Worm (Caenorhabditis elegans) whole organism, midembryonic: ENCODE measurements around the gene ZK1248.11.

Source experiments
- T22C8.4 ChIP-seq: fragments of 200-800 bp; sonication (Bioruptor generic); IDR thresholded peaks from 2 replicates; pipeline ENCODE4 v1.3.6; 2022; ENCODE audit warnings: missing genetic modification characterization, missing compliant biosample characterization
- cog-1 ChIP-seq: sonication (generic microtip); optimal IDR thresholded peaks from 2 replicates; lab custom pipeline; 2016; ENCODE audit warnings: missing genetic modification characterization, missing compliant biosample characterization
- flt-1 ChIP-seq: fragments of 200-800 bp; sonication (Bioruptor generic); IDR thresholded peaks from 2 replicates; pipeline ENCODE4 v1.3.6; 2022; ENCODE audit warnings: missing genetic modification characterization, missing compliant biosample characterization
- klf-2 ChIP-seq: fragments of 200-800 bp; sonication (Bioruptor generic); conservative IDR thresholded peaks from 2 replicates; pipeline ENCODE4 v1.3.6; 2022; ENCODE audit warnings: missing genetic modification reagents, missing genetic modification characterization, missing compliant biosample characterization
- med-1 ChIP-seq: sonication (generic microtip); optimal IDR thresholded peaks from 2 replicates; lab custom pipeline; 2017; ENCODE audit warnings: missing genetic modification characterization, mild to moderate bottlenecking, missing compliant biosample characterization, antibody characterized with exemption, missing genetic modification reagents; ENCODE audit not compliant: insufficient read depth
- ref-1 ChIP-seq: fragments of 200-800 bp; sonication (Bioruptor generic); conservative IDR thresholded peaks from 2 replicates; pipeline ENCODE4 v1.3.6; 2022; ENCODE audit warnings: missing genetic modification reagents, missing genetic modification characterization, missing compliant biosample characterization
- tab-1 ChIP-seq: fragments of 200-800 bp; sonication (Bioruptor generic); IDR thresholded peaks from 2 replicates; pipeline ENCODE4 v1.3.6; 2022; ENCODE audit warnings: missing genetic modification characterization, missing compliant biosample characterization
- ztf-23 ChIP-seq: fragments of 200-800 bp; sonication (Bioruptor generic); IDR thresholded peaks from 2 replicates; pipeline ENCODE4 v1.3.6; 2022; ENCODE audit warnings: missing genetic modification reagents, missing genetic modification characterization, missing compliant biosample characterization
- ztf-29 ChIP-seq: fragments of 200-800 bp; sonication (Bioruptor generic); IDR thresholded peaks from 2 replicates; pipeline ENCODE4 v1.3.6; 2022; ENCODE audit warnings: missing genetic modification reagents, missing genetic modification characterization, missing compliant biosample characterization

The ZK1248.11 gene

DNA sequence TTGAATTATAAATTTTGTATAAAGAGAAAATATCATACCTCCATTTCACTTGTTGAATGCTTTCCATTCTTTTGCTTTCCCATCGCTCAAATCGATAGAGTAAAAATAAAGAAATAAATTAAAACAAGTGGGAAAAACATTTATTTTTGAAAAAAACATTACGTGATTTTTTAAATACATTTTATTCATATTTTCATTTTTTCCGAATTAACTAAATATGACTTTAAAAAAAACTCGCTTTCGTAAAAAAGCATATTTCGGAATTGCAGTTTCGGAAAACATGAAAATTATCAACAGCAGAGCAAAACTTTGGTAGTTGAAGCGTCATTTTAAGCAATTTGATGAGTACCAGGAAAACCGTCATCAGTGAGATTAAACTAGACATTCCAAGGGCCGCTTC lies 28.8 kb downstream of the ZK1248.11 start, which contains the start of gene K05F1.8:
Gene K05F1.8, minus strand, starts transcription at position 101 of the 400 bp plus-strand sequence.
- TF ChIP-seq tab-1 (GFP tag; lab: Robert Waterston, UW), result no peak
- no peak for TF ChIP-seq med-1
- TF ChIP-seq ztf-23 (GFP tag; lab: Robert Waterston, UW), result no peak
- TF ChIP-seq cog-1 (tag; lab: Kevin White, UChicago), result no peak
- no peak for TF ChIP-seq flt-1 (GFP tag; lab: Robert Waterston, UW)
- no peak for TF ChIP-seq ref-1 (GFP tag; lab: Robert Waterston, UW)
- TF ChIP-seq ztf-29, result no peak
- no peak for TF ChIP-seq T22C8.4 (GFP tag; lab: Robert Waterston, UW)
- no peak for TF ChIP-seq klf-2

DNA sequence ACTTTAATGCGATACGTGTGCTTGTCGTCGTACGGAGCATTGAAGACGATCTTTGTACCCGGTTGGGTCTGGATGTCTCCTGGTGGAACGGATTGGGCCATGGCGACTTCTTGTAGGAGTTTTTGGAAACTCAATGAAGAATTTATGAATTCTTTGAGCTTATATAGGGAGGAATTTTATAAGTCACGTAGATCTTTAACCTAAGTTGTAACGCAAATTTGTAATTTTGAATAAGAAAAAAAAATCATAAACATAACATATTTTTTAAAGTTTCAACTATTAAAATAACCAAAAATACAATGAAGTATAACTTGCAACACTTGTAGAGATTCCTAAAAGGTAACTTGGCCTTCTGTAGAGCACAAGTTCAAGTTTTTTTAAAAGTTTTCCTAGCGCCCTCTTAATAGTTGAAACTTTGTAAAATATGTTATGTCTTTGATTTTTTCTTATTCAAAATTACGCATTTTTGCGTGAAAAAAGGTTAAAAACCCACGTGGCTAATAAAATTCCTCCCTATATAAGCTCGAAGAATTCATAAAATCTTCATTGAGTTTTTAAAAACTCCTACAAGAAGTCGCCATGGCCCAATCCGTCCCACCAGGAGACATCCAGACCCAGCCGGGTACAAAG lies 30.9 kb downstream of the ZK1248.11 start, which contains the start of the genes msp-63 and msp-142:
Gene msp-63, minus strand, starts transcription at position 101 of the 630 bp plus-strand sequence.
Gene msp-142, plus strand, starts transcription at position 580 of the 630 bp plus-strand sequence.
- no peak for TF ChIP-seq med-1
- no peak for TF ChIP-seq flt-1 (GFP tag; lab: Robert Waterston, UW)
- no peak for TF ChIP-seq ref-1 (GFP tag; lab: Robert Waterston, UW)
- TF ChIP-seq T22C8.4 (GFP tag; lab: Robert Waterston, UW), result no peak

DNA sequence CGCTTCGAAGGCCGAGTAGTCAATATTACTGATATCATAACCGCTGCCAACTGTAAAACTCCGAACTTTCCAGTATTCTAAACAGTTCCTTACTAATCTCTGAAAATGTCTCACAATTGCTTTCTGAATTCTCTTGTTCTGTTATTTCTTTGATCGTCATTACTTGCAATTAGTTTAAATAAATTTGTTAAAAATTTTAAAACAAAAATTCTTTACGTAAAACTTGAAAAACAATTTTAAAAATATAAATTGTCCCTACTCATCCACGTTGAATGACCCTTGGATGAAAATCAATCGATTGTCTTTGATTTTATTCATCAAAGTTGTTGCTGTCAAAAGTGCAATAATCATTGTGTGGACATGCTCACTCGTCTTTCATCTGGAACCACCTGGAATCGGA lies 34.2 kb downstream of the ZK1248.11 start, which contains the start of gene acdh-8:
Gene acdh-8, plus strand, starts transcription at position 301 of the 400 bp plus-strand sequence.
- TF ChIP-seq klf-2, result no peak
- TF ChIP-seq T22C8.4 (GFP tag; lab: Robert Waterston, UW), result no peak
- no peak for TF ChIP-seq flt-1 (GFP tag; lab: Robert Waterston, UW)
- no peak for TF ChIP-seq ztf-29
- no peak for TF ChIP-seq ztf-23 (GFP tag; lab: Robert Waterston, UW)
- TF ChIP-seq tab-1 (GFP tag; lab: Robert Waterston, UW), result no peak
- no peak for TF ChIP-seq ref-1 (GFP tag; lab: Robert Waterston, UW)
- TF ChIP-seq cog-1 (tag; lab: Kevin White, UChicago), result no peak
- no peak for TF ChIP-seq med-1

DNA sequence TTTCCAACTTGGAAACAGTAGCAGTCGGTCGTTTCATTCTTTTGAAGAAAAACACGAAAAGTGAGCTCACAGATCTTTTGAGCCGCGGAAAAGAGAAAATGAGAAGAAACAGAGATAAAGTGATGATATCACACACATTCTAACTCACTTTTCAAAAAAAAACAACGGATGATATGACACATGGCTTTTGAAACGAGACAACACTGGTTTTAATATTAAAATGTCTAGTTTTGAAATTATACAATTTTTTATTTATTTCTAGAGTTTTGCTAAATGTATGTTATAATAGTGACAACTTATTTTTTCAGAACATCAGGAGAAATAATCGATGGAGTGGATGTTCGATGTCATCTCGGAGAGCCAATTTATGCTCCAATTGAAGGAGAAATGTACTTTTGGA lies 35.9 kb downstream of the ZK1248.11 start, which contains the start of gene K05F1.14:
Gene K05F1.14, minus strand, starts transcription at position 101 of the 400 bp plus-strand sequence.
- no peak for TF ChIP-seq ref-1 (GFP tag; lab: Robert Waterston, UW)
- TF ChIP-seq tab-1 (GFP tag; lab: Robert Waterston, UW), result no peak
- no peak for TF ChIP-seq flt-1 (GFP tag; lab: Robert Waterston, UW)
- TF ChIP-seq med-1, result no peak
- TF ChIP-seq ztf-29, result no peak
- no peak for TF ChIP-seq cog-1 (tag; lab: Kevin White, UChicago)
- no peak for TF ChIP-seq ztf-23 (GFP tag; lab: Robert Waterston, UW)
- TF ChIP-seq klf-2, result no peak
- TF ChIP-seq T22C8.4 (GFP tag; lab: Robert Waterston, UW), result no peak

DNA sequence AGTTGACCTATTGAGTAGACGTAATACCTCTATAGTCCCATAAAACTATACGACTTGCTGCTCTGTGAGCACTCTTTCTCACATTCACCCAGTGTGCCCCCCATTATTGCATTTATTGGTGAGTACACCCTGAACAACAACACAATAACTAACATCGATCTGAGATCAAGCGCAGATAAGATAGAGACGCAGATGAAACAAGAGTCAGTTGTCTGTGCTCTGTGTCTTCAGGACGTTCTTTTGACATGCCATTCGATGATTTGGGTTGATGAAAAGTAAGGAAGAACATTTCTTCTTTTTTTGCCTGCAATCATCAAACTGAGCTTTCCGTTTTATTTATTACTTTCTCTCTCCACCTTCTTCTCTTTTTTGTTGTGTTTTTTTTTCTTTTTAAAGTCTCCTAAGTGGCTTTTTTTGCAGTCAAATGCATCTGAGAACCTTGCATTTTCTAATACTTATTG lies 38.0 kb downstream of the ZK1248.11 start, which contains the start of gene lect-2:
Gene lect-2, plus strand, starts transcription at position 411 of the 461 bp plus-strand sequence.
- TF ChIP-seq ref-1 (GFP tag; lab: Robert Waterston, UW) (no peak), ztf-23 (GFP tag; lab: Robert Waterston, UW) (no peak), tab-1 (GFP tag; lab: Robert Waterston, UW) (no peak), ztf-29 (no peak), flt-1 (GFP tag; lab: Robert Waterston, UW) (no peak), med-1 (no peak), T22C8.4 (GFP tag; lab: Robert Waterston, UW) (no peak), cog-1 (tag; lab: Kevin White, UChicago) (no peak), klf-2 (no peak)

DNA sequence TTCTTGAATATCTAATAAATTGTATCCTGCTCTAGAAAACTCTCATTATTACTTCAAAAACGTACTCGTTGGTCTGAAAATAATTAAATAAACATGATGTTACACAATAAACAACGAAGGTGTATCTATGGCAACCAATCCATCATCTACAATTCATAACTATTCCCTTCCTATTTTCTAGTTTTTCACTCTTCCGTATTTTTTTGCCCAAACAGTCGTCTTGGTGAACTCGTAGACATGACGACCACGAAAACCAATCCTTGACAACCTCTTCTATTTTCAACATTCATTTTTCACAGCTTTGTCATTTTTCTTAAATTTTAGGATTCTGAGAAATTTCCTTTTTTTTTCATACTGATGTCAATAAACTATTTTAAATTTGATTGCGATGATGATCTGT lies 39.6 kb downstream of the ZK1248.11 start, which contains the start of gene K05F1.13:
Gene K05F1.13, plus strand, starts transcription at position 301 of the 400 bp plus-strand sequence.
- TF ChIP-seq ref-1 (GFP tag; lab: Robert Waterston, UW) (no peak), flt-1 (GFP tag; lab: Robert Waterston, UW) (no peak), T22C8.4 (GFP tag; lab: Robert Waterston, UW) (no peak), tab-1 (GFP tag; lab: Robert Waterston, UW) (no peak), med-1 (no peak), klf-2 (no peak), cog-1 (tag; lab: Kevin White, UChicago) (no peak), ztf-29 (no peak), ztf-23 (GFP tag; lab: Robert Waterston, UW) (no peak)

DNA sequence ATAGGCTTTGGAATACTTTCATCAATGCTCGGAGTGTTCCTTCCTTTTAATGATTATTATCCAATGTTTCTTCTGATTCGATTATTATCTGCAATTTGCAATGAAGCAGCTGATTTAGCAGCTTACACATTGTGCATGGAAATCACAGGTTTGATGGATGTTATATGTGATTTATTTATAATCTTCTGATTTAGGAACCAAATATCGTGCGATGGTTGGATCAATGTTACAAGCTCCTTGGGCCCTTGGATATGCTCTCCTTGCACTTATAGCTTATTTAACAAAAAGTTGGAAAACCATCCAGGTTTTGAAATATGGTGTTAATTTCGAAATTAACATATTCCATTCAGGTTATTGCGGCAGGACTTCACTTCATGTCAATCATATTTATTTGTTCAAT lies 42.9 kb downstream of the ZK1248.11 start:
- TF ChIP-seq klf-2 (no peak), tab-1 (GFP tag; lab: Robert Waterston, UW) (no peak), ztf-23 (GFP tag; lab: Robert Waterston, UW) (no peak), med-1 (no peak), T22C8.4 (GFP tag; lab: Robert Waterston, UW) (no peak), ztf-29 (no peak), cog-1 (tag; lab: Kevin White, UChicago) (no peak), flt-1 (GFP tag; lab: Robert Waterston, UW) (no peak), ref-1 (GFP tag; lab: Robert Waterston, UW) (no peak)

DNA sequence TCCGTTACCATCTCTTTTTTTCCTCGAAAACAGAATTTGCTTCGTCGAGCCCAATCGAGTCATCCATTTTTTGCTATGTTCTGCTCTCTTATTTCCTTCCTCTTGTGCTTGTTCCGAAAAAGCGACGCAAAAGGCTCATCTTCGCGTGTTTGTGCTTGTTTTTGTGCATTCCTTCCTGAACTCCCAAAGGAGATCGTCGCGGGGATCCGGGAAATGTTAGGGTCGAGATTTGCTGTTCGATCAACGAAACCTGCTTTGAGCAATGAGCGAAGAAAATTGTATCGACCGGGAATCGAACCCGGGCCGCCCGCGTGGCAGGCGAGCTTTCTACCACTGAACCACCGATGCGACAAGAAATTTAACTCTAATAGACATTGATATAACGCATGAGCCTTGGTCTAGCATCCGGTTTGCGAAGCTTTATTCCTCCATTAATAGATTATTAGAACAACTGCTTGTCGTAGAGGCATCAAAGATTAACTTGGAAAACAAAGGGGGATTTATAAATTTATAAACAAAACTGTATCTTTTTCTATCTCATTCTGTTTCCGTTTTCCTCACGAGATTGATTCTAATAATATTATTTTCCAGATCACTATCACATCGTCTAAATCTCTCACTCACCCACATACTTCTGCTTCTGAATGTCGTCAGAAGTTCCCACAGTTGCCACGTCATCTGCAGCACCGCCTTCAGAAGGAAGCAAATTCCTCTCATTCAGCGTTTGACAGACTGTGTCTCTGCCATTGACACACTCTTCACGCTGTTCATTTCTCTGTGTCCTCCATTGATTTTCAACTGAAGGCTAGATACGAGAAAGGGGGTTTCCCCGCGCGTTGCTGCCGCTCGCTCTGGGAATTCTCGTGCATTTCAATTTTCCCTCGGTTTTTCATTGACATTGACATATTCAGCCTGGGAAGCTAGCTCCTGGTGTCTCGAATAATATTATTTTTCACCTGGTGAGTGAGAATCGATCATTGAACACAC lies 46.2 kb downstream of the ZK1248.11 start, which contains the start of gene K05F1.6:
Gene K05F1.6, plus strand, starts transcription at position 586 of the 987 bp plus-strand sequence.
- no peak for TF ChIP-seq med-1
- peak; percentile 68; the same call in 1 of the 2 replicates for TF ChIP-seq klf-2
- peak; percentile 84 for TF ChIP-seq ztf-23 (GFP tag; lab: Robert Waterston, UW)
- peak; percentile 60 for TF ChIP-seq T22C8.4 (GFP tag; lab: Robert Waterston, UW)
- peak; percentile 70; the same call in 1 of the 2 replicates for TF ChIP-seq tab-1 (GFP tag; lab: Robert Waterston, UW)
- peak; percentile 58 for TF ChIP-seq cog-1 (tag; lab: Kevin White, UChicago)
- TF ChIP-seq ref-1 (GFP tag; lab: Robert Waterston, UW), result peak; percentile 54; the same call in 1 of the 2 replicates
- peak; percentile 42; the same call in 1 of the 2 replicates for TF ChIP-seq ztf-29
- TF ChIP-seq flt-1 (GFP tag; lab: Robert Waterston, UW), result peak; percentile 64; the same call in 1 of the 2 replicates
